Fruit fly (Drosophila melanogaster) whole organism, embryonic: Measurements from ENCODE around the gene CG9577.
A peak's percentile ranks its signal among the peaks of the same experiment; 100 is the strongest.

Experiments used
- CG10979 ChIP-seq: fragments of 200-800 bp; sonication (Bioruptor generic); optimal IDR thresholded peaks from 2 replicates; lab custom pipeline; 2018; ENCODE audit warnings: missing biosample characterization, mild to moderate bottlenecking, missing genetic modification characterization, moderate library complexity
- CG7271 ChIP-seq: fragments of 200-800 bp; sonication (Bioruptor generic); optimal IDR thresholded peaks from 2 replicates; lab custom pipeline; 2018; ENCODE audit warnings: missing biosample characterization, mild to moderate bottlenecking, missing genetic modification characterization, moderate library complexity
- Med ChIP-seq: fragments of 200-800 bp; sonication (Bioruptor generic); peaks from one replicate; lab custom pipeline; 2016; ENCODE audit warnings: missing biosample characterization, missing genetic modification characterization, mild to moderate bottlenecking, inconsistent platforms, moderate library complexity
- unc-4 ChIP-seq: fragments of 200-800 bp; sonication (Bioruptor generic); IDR thresholded peaks from 2 replicates; pipeline ENCODE4 v1.3.6; 2022; ENCODE audit warnings: missing biosample characterization, missing genetic modification characterization; ENCODE audit not compliant: partially characterized antibody

DNA sequence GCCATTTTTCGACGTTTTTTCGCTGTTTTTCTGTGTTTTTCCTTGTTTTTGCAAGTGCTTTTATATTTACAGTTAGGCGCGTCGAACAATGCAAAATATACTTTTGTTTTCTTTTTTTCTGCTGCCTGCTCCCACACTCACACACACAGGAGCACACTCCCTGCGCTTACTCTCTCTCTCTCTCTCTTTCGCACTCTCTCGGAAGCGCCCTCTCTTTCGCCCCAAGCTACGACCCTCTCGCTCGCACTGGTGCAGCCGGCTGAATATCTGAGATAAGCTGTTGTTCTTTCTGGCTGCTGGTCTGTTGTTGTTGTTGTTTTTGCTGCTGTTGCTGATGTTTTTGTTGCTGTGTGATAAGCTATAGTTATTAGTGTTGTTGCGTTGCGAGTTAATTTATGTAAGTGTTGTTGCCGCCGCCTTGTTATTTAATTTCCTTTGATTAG is 7.5 kb upstream of the CG9577 start:
- no peak for TF ChIP-seq CG7271 (tag; lab: Kevin White, UChicago)
- peak; percentile 31 for TF ChIP-seq Med (GFP tag; lab: Kevin White, UChicago)
- no peak for TF ChIP-seq CG10979 (tag; lab: Kevin White, UChicago)
- TF ChIP-seq unc-4 = no peak
